Worm (Caenorhabditis elegans) whole organism, late embryonic: ENCODE results near the gene ife-5.

Experiments used
- C08G9.2 ChIP-seq: sonication (generic microtip); optimal IDR thresholded peaks from 2 replicates; lab custom pipeline; 2016; ENCODE audit warnings: mild to moderate bottlenecking, missing genetic modification characterization, moderate library complexity, missing compliant biosample characterization
- C38D4.7 ChIP-seq: fragments of 200-800 bp; sonication (Bioruptor generic); optimal IDR thresholded peaks from 2 replicates; lab custom pipeline; 2018; ENCODE audit warnings: mild to moderate bottlenecking, missing genetic modification characterization, moderate library complexity, missing compliant biosample characterization
- K02D7.2 ChIP-seq: sonication (generic microtip); optimal IDR thresholded peaks from 2 replicates; lab custom pipeline; 2017; ENCODE audit warnings: mild to moderate bottlenecking, missing genetic modification characterization, missing compliant biosample characterization
- K09A11.1 ChIP-seq: sonication (generic microtip); optimal IDR thresholded peaks from 2 replicates; lab custom pipeline; 2017; ENCODE audit warnings: antibody characterized with exemption, mild to moderate bottlenecking, missing genetic modification characterization, missing compliant biosample characterization; ENCODE audit not compliant: insufficient read depth
- ahr-1 ChIP-seq: sonication (generic microtip); optimal IDR thresholded peaks from 2 replicates; lab custom pipeline; 2016; ENCODE audit warnings: missing genetic modification characterization, missing compliant biosample characterization
- ceh-18 ChIP-seq: sonication (generic microtip); optimal IDR thresholded peaks from 2 replicates; lab custom pipeline; 2016; ENCODE audit warnings: missing genetic modification characterization, missing compliant biosample characterization
- ceh-2 ChIP-seq: sonication (generic microtip); optimal IDR thresholded peaks from 2 replicates; lab custom pipeline; 2016; ENCODE audit warnings: missing genotype, missing genetic modification characterization, missing compliant biosample characterization
- ceh-22 ChIP-seq: sonication (generic microtip); optimal IDR thresholded peaks from 2 replicates; lab custom pipeline; 2017; ENCODE audit warnings: missing biosample characterization, missing genetic modification characterization
- ceh-24 ChIP-seq: sonication (generic microtip); optimal IDR thresholded peaks from 2 replicates; lab custom pipeline; 2016; ENCODE audit warnings: mild to moderate bottlenecking, missing genetic modification characterization, missing compliant biosample characterization
- ceh-34 ChIP-seq: sonication (generic microtip); optimal IDR thresholded peaks from 2 replicates; lab custom pipeline; 2016; ENCODE audit warnings: mild to moderate bottlenecking, missing genetic modification characterization, missing compliant biosample characterization
- ceh-6 ChIP-seq: fragments of 200-800 bp; sonication (Bioruptor generic); optimal IDR thresholded peaks from 2 replicates; lab custom pipeline; 2018; ENCODE audit warnings: mild to moderate bottlenecking, missing genetic modification characterization, missing compliant biosample characterization
- ceh-9 ChIP-seq: sonication (generic microtip); optimal IDR thresholded peaks from 2 replicates; lab custom pipeline; 2016; ENCODE audit warnings: mild to moderate bottlenecking, missing genetic modification characterization, inconsistent platforms, missing compliant biosample characterization
- elt-2 ChIP-seq: sonication (generic microtip); optimal IDR thresholded peaks from 2 replicates; lab custom pipeline; 2016; ENCODE audit warnings: missing genetic modification reagents, missing genetic modification characterization, missing compliant biosample characterization
- elt-4 ChIP-seq: sonication (generic microtip); optimal IDR thresholded peaks from 2 replicates; lab custom pipeline; 2016; ENCODE audit warnings: missing genetic modification characterization, missing compliant biosample characterization
- fkh-10 ChIP-seq: fragments of 150-350 bp; optimal IDR thresholded peaks from 2 replicates; lab custom pipeline; 2014; ENCODE audit warnings: missing biosample characterization, missing genetic modification reagents, missing genetic modification characterization
- fkh-6 ChIP-seq: sonication (generic microtip); optimal IDR thresholded peaks from 2 replicates; lab custom pipeline; 2016; ENCODE audit warnings: missing genetic modification characterization, missing compliant biosample characterization
- gmeb-2 ChIP-seq: sonication (generic microtip); optimal IDR thresholded peaks from 2 replicates; lab custom pipeline; 2016; ENCODE audit warnings: missing genetic modification characterization, inconsistent platforms, missing compliant biosample characterization
- hlh-13 ChIP-seq: fragments of 200-800 bp; sonication (Bioruptor generic); optimal IDR thresholded peaks from 2 replicates; lab custom pipeline; 2018; ENCODE audit warnings: mild to moderate bottlenecking, missing genetic modification characterization, missing compliant biosample characterization
- hlh-30 ChIP-seq: sonication (generic microtip); optimal IDR thresholded peaks from 2 replicates; lab custom pipeline; 2017; ENCODE audit warnings: antibody characterized with exemption, missing genetic modification characterization, missing compliant biosample characterization; ENCODE audit not compliant: insufficient read depth
- lim-6 ChIP-seq: sonication (generic microtip); optimal IDR thresholded peaks from 2 replicates; lab custom pipeline; 2016; ENCODE audit warnings: missing genetic modification characterization, missing compliant biosample characterization
- nfya-1 ChIP-seq: sonication (generic microtip); optimal IDR thresholded peaks from 2 replicates; lab custom pipeline; 2017; ENCODE audit warnings: missing genetic modification characterization, mild to moderate bottlenecking, missing compliant biosample characterization, antibody characterized with exemption, moderate library complexity
- nhr-11 ChIP-seq: fragments of 150-350 bp; optimal IDR thresholded peaks from 2 replicates; lab custom pipeline; 2014; ENCODE audit warnings: missing biosample characterization, missing genetic modification characterization
- nhr-232 ChIP-seq: sonication (generic microtip); optimal IDR thresholded peaks from 2 replicates; lab custom pipeline; 2016; ENCODE audit warnings: missing genetic modification characterization, missing compliant biosample characterization
- npax-4 ChIP-seq: sonication (generic microtip); optimal IDR thresholded peaks from 2 replicates; lab custom pipeline; 2016; ENCODE audit warnings: missing genetic modification characterization, missing compliant biosample characterization
- pag-3 ChIP-seq: sonication (generic microtip); optimal IDR thresholded peaks from 2 replicates; lab custom pipeline; 2016; ENCODE audit warnings: missing compliant biosample characterization, missing genetic modification characterization, borderline replicate concordance
- pat-9 ChIP-seq: fragments of 200-800 bp; sonication (Bioruptor generic); optimal IDR thresholded peaks from 2 replicates; lab custom pipeline; 2018; ENCODE audit warnings: mild to moderate bottlenecking, missing genetic modification characterization, moderate library complexity, missing compliant biosample characterization
- pax-1 ChIP-seq: fragments of 150-350 bp; optimal IDR thresholded peaks from 2 replicates; lab custom pipeline; 2014; ENCODE audit warnings: missing biosample characterization, missing genetic modification characterization
- pha-2 ChIP-seq: sonication (generic microtip); optimal IDR thresholded peaks from 2 replicates; lab custom pipeline; 2017; ENCODE audit warnings: mild to moderate bottlenecking, missing genetic modification characterization, missing compliant biosample characterization
- ref-2 ChIP-seq: sonication (generic microtip); optimal IDR thresholded peaks from 2 replicates; lab custom pipeline; 2016; ENCODE audit warnings: missing genetic modification characterization, missing compliant biosample characterization
- rnt-1 ChIP-seq: sonication (generic microtip); optimal IDR thresholded peaks from 2 replicates; lab custom pipeline; 2016; ENCODE audit warnings: missing genetic modification characterization, missing compliant biosample characterization
- sdc-2 ChIP-seq: sonication (generic microtip); optimal IDR thresholded peaks from 2 replicates; lab custom pipeline; 2016; ENCODE audit warnings: missing genotype, missing genetic modification characterization, missing compliant biosample characterization
- syd-9 ChIP-seq: sonication (generic microtip); optimal IDR thresholded peaks from 2 replicates; lab custom pipeline; 2016; ENCODE audit warnings: mild to moderate bottlenecking, missing genetic modification characterization, moderate library complexity, missing compliant biosample characterization
- tbx-2 ChIP-seq: sonication (generic microtip); optimal IDR thresholded peaks from 2 replicates; lab custom pipeline; 2016; ENCODE audit warnings: missing genetic modification characterization, missing compliant biosample characterization
- tbx-7 ChIP-seq: sonication (generic microtip); optimal IDR thresholded peaks from 2 replicates; lab custom pipeline; 2016; ENCODE audit warnings: missing genotype, missing genetic modification characterization, missing compliant biosample characterization
- unc-42 ChIP-seq: sonication (generic microtip); optimal IDR thresholded peaks from 2 replicates; lab custom pipeline; 2016; ENCODE audit warnings: missing genotype, missing genetic modification characterization, missing compliant biosample characterization
- unc-55 ChIP-seq: sonication (generic microtip); optimal IDR thresholded peaks from 2 replicates; lab custom pipeline; 2017; ENCODE audit warnings: missing biosample characterization, missing genetic modification reagents, missing genetic modification characterization
- unc-86 ChIP-seq: sonication (generic microtip); optimal IDR thresholded peaks from 2 replicates; lab custom pipeline; 2016; ENCODE audit warnings: missing genetic modification characterization, missing compliant biosample characterization
- ztf-16 ChIP-seq: sonication (generic microtip); optimal IDR thresholded peaks from 2 replicates; lab custom pipeline; 2017; ENCODE audit warnings: missing genetic modification characterization, missing compliant biosample characterization

Gene ife-5

DNA sequence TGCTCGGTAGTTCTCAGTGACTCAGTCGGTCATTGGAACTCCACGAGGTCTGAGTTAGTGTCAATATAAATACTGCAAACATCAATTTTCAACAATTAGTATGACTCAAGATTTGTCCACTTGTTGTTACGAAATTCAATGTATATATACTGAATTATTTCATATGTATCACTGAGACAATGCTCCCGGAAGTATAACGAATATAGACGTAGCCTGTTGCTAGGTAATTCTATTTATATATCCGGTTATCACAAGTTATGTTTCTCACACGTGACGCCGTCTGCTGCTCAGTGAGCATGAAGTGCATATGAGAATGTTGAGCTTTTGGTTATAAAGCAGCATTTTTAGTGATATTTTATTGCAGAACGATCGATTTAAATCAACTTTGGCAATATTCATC, 19.9 kb upstream of the ife-5 start:
- TF ChIP-seq fkh-6 (tag; lab: Kevin White, UChicago) (no peak), K09A11.1 (tag; lab: Kevin White, UChicago) (no peak), hlh-13 (GFP tag; lab: Kevin White, UChicago) (no peak), tbx-7 (tag; lab: Kevin White, UChicago) (no peak), unc-55 (GFP tag; lab: Kevin White, UChicago) (no peak), unc-42 (tag; lab: Kevin White, UChicago) (no peak), gmeb-2 (no peak), ahr-1 (tag; lab: Kevin White, UChicago) (no peak), ceh-2 (tag; lab: Kevin White, UChicago) (no peak), ceh-18 (no peak), ref-2 (tag; lab: Kevin White, UChicago) (no peak), sdc-2 (tag; lab: Kevin White, UChicago) (no peak), tbx-2 (tag; lab: Kevin White, UChicago) (no peak), unc-86 (tag; lab: Kevin White, UChicago) (no peak), C08G9.2 (tag; lab: Kevin White, UChicago) (no peak), nhr-232 (tag; lab: Kevin White, UChicago) (no peak), lim-6 (tag; lab: Kevin White, UChicago) (no peak), elt-4 (tag; lab: Kevin White, UChicago) (no peak), C38D4.7 (no peak), ceh-24 (tag; lab: Kevin White, UChicago) (no peak)

ce11 chrII:12261147-12261821, 19.2 kb upstream of the ife-5 start:
- TF ChIP-seq K02D7.2 (tag; lab: Kevin White, UChicago) (no peak), ztf-16 (no peak), hlh-30 (tag; lab: Kevin White, UChicago) (no peak), ceh-22 (tag; lab: Kevin White, UChicago) (no peak), lim-6 (tag; lab: Kevin White, UChicago) (no peak), ceh-9 (tag; lab: Kevin White, UChicago) (no peak), unc-55 (GFP tag; lab: Kevin White, UChicago) (no peak), nfya-1 (tag; lab: Kevin White, UChicago) (no peak), elt-2 (tag; lab: Kevin White, UChicago) (no peak), fkh-10 (GFP tag; lab: Kevin White, UChicago) (no peak), pat-9 (tag; lab: Kevin White, UChicago) (no peak), syd-9 (tag; lab: Kevin White, UChicago) (no peak), ref-2 (tag; lab: Kevin White, UChicago) (no peak), npax-4 (tag; lab: Kevin White, UChicago) (no peak), nhr-11 (tag; lab: Kevin White, UChicago) (no peak), pag-3 (tag; lab: Kevin White, UChicago) (no peak), pha-2 (tag; lab: Kevin White, UChicago) (no peak), ceh-6 (GFP tag; lab: Kevin White, UChicago) (no peak), ceh-34 (tag; lab: Kevin White, UChicago) (no peak)

DNA sequence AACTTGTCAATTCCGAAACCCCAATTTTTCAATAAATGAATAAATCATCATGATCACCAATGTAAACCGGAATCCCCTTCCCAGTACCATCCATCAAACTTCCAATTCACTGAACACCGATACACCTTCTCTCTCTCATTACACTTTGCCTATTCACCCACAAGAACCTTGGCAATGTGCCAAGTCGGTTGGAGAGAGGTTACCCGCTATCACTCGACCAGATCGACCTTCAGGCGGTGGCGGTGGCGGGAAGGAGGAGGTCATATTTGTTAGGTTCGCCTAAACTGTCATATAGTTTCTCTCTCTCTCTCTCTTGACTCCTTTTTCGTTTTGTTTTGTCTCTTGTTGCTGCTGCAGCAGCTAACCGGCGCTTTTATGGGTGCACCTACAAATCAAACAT, 17.9 kb upstream of the ife-5 start:
- TF ChIP-seq pha-2 (tag; lab: Kevin White, UChicago) = no peak
- peak; percentile 20 for TF ChIP-seq pax-1
- peak; percentile 14 for TF ChIP-seq tbx-2 (tag; lab: Kevin White, UChicago)
- peak; percentile 31 for TF ChIP-seq unc-55 (GFP tag; lab: Kevin White, UChicago)
- peak; percentile 38 for TF ChIP-seq rnt-1 (tag; lab: Kevin White, UChicago)
- TF ChIP-seq elt-2 (tag; lab: Kevin White, UChicago) = no peak
- peak; percentile 3 for TF ChIP-seq ref-2 (tag; lab: Kevin White, UChicago)
- TF ChIP-seq, all 69 proteins: peak for 5
